Fruit fly (Drosophila melanogaster) S2 (cell line): ENCODE measurements around the gene CG10311.

Source experiments
- CG8478 ChIP-seq: fragments of >200 bp; optimal IDR thresholded peaks from 2 replicates; lab custom pipeline; 2018
- CTCF ChIP-seq, 2 experiments: fragments of >200 bp; optimal IDR thresholded peaks; 2 replicates each; lab custom pipeline; 2018

DNA sequence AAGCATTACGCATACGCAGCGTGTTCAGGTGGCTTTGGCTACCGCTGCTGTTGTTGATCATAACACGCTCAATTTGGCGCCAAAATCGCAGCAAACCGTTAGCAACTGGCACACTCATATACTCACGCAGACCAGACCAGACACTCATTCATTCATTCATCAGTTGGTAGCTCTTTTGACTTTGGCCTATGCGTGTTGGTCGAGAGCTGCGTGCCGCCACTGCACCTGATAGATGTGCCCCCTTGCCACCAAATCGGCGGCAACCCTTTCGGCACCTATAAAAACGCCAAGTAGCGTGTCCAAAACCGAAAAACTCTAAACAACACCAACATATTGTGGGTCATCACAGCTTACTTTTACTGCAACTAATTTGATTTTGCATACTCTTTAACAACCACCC, 37.7 kb upstream of the CG10311 start:
- TF ChIP-seq CTCF (optimal IDR thresholded peaks at IDR 0.05; lab: Kevin White, UChicago): no peak
- TF ChIP-seq CG8478: no peak
